Worm (Caenorhabditis elegans) whole organism, L2 larva: Measurements from ENCODE around the gene C50D2.10.

Experiments
- C34F6.9 ChIP-seq: fragments of 150-350 bp; optimal IDR thresholded peaks from 2 replicates; lab custom pipeline; 2014; ENCODE audit warnings: missing biosample characterization, missing genetic modification characterization
- Y55F3AM.14 ChIP-seq: fragments of 200-800 bp; sonication (Bioruptor generic); optimal IDR thresholded peaks from 2 replicates; lab custom pipeline; 2018; ENCODE audit warnings: mild to moderate bottlenecking, missing genetic modification characterization, missing compliant biosample characterization
- aly-2 ChIP-seq: fragments of 150-350 bp; optimal IDR thresholded peaks from 2 replicates; lab custom pipeline; 2014; ENCODE audit warnings: missing biosample characterization, missing genetic modification characterization
- ama-1 ChIP-seq: fragments of 150-350 bp; optimal IDR thresholded peaks from 2 replicates; lab custom pipeline; 2018; ENCODE audit warnings: inconsistent platforms
- blmp-1 ChIP-seq: sonication (generic microtip); optimal IDR thresholded peaks from 2 replicates; lab custom pipeline; 2017; ENCODE audit warnings: missing genetic modification characterization, mild to moderate bottlenecking, missing compliant biosample characterization, antibody characterized with exemption, moderate library complexity; ENCODE audit not compliant: insufficient read depth
- ceh-16 ChIP-seq: fragments of 150-350 bp; optimal IDR thresholded peaks from 2 replicates; lab custom pipeline; 2014; ENCODE audit warnings: missing biosample characterization, missing genetic modification characterization
- crh-2 ChIP-seq: sonication (generic microtip); optimal IDR thresholded peaks from 2 replicates; lab custom pipeline; 2017; ENCODE audit warnings: missing biosample characterization, missing genetic modification characterization
- dmd-4 ChIP-seq: sonication (generic microtip); optimal IDR thresholded peaks from 2 replicates; lab custom pipeline; 2017; ENCODE audit warnings: missing biosample characterization, missing genetic modification characterization
- egl-27 ChIP-seq: sonication (generic microtip); optimal IDR thresholded peaks from 3 replicates; lab custom pipeline; 2017; ENCODE audit warnings: missing biosample characterization, missing genetic modification reagents, missing genetic modification characterization
- elt-3 ChIP-seq: sonication (generic microtip); optimal IDR thresholded peaks from 2 replicates; lab custom pipeline; 2017; ENCODE audit warnings: missing biosample characterization, missing genetic modification characterization
- fos-1 ChIP-seq: fragments of 150-350 bp; optimal IDR thresholded peaks from 2 replicates; lab custom pipeline; 2014; ENCODE audit warnings: missing biosample characterization, missing genetic modification characterization
- lin-11 ChIP-seq: fragments of 150-350 bp; sonication (generic microtip); optimal IDR thresholded peaks from 2 replicates; lab custom pipeline; 2014; ENCODE audit warnings: missing biosample characterization, missing genetic modification characterization, inconsistent platforms, mixed read lengths
- lin-39 ChIP-seq: fragments of 150-350 bp; optimal IDR thresholded peaks from 2 replicates; lab custom pipeline; 2014; ENCODE audit warnings: missing biosample characterization, missing genetic modification reagents, missing genetic modification characterization
- lsy-2 ChIP-seq, 2 experiments: fragments of 150-350 bp in 1 of 2; sonication (generic microtip) in 1 of 2; optimal IDR thresholded peaks; 2 replicates each; lab custom pipeline; 2014 to 2017; ENCODE audit warnings: missing biosample characterization in 2 of 2, missing genetic modification characterization in 2 of 2
- nhr-10 ChIP-seq: sonication (generic microtip); optimal IDR thresholded peaks from 2 replicates; lab custom pipeline; 2017; ENCODE audit warnings: missing biosample characterization, missing genetic modification characterization
- nhr-11 ChIP-seq: fragments of 150-350 bp; optimal IDR thresholded peaks from 2 replicates; lab custom pipeline; 2014; ENCODE audit warnings: missing biosample characterization, missing genetic modification characterization
- nhr-12 ChIP-seq: fragments of 150-350 bp; optimal IDR thresholded peaks from 2 replicates; lab custom pipeline; 2014; ENCODE audit warnings: missing biosample characterization, missing genetic modification characterization
- nhr-21 ChIP-seq: fragments of 150-350 bp; optimal IDR thresholded peaks from 2 replicates; lab custom pipeline; 2014; ENCODE audit warnings: missing biosample characterization, missing genetic modification characterization
- nhr-237 ChIP-seq: fragments of 150-350 bp; optimal IDR thresholded peaks from 2 replicates; lab custom pipeline; 2014; ENCODE audit warnings: missing biosample characterization, missing genetic modification characterization
- nhr-25 ChIP-seq: fragments of 150-350 bp; sonication (generic microtip); optimal IDR thresholded peaks from 3 replicates; lab custom pipeline; 2014; ENCODE audit warnings: missing biosample characterization, missing genetic modification characterization
- nhr-6 ChIP-seq: fragments of 150-350 bp; optimal IDR thresholded peaks from 2 replicates; lab custom pipeline; 2014; ENCODE audit warnings: missing biosample characterization, missing genetic modification characterization
- nhr-77 ChIP-seq: fragments of 150-350 bp; optimal IDR thresholded peaks from 2 replicates; lab custom pipeline; 2014; ENCODE audit warnings: missing biosample characterization, missing genetic modification characterization
- peb-1 ChIP-seq: fragments of 150-350 bp; optimal IDR thresholded peaks from 2 replicates; lab custom pipeline; 2014; ENCODE audit warnings: missing biosample characterization, missing genetic modification characterization
- sem-4 ChIP-seq: fragments of 150-350 bp; optimal IDR thresholded peaks from 2 replicates; lab custom pipeline; 2014; ENCODE audit warnings: missing biosample characterization, missing genetic modification reagents, missing genetic modification characterization
- sma-3 ChIP-seq: sonication (generic microtip); optimal IDR thresholded peaks from 2 replicates; lab custom pipeline; 2016; ENCODE audit warnings: missing genetic modification reagents, missing genetic modification characterization, missing compliant biosample characterization
- sma-9 ChIP-seq, 2 experiments: fragments of 150-350 bp in 1 of 2; sonication (generic microtip) in 1 of 2; optimal IDR thresholded peaks; 2 replicates each; lab custom pipeline; 2014 to 2016; ENCODE audit warnings: missing genetic modification characterization in 2 of 2, mild to moderate bottlenecking in 1 of 2, missing biosample characterization in 1 of 2, missing compliant biosample characterization in 1 of 2, missing genetic modification reagents in 1 of 2, moderate library complexity in 1 of 2
- snpc-4 ChIP-seq: fragments of 150-350 bp; optimal IDR thresholded peaks from 2 replicates; lab custom pipeline; 2014; ENCODE audit warnings: missing biosample characterization, missing genetic modification characterization
- unc-39 ChIP-seq: fragments of 150-350 bp; optimal IDR thresholded peaks from 2 replicates; lab custom pipeline; 2014; ENCODE audit warnings: missing biosample characterization, missing genetic modification characterization
- unc-55 ChIP-seq: fragments of 150-350 bp; sonication (generic microtip); optimal IDR thresholded peaks from 3 replicates; lab custom pipeline; 2014; ENCODE audit warnings: missing biosample characterization, missing genetic modification reagents, missing genetic modification characterization
- unc-62 ChIP-seq: fragments of 150-350 bp; optimal IDR thresholded peaks from 2 replicates; lab custom pipeline; 2014; ENCODE audit warnings: missing biosample characterization, missing genetic modification reagents, missing genetic modification characterization
- zag-1 ChIP-seq: fragments of 150-350 bp; optimal IDR thresholded peaks from 2 replicates; lab custom pipeline; 2014; ENCODE audit warnings: missing biosample characterization, missing genetic modification characterization
- ztf-1 ChIP-seq: fragments of 200-800 bp; sonication (Bioruptor generic); conservative IDR thresholded peaks from 2 replicates; pipeline ENCODE4 v1.3.6; 2022; ENCODE audit warnings: missing genetic modification characterization, missing compliant biosample characterization
- ztf-11 ChIP-seq: sonication (generic microtip); optimal IDR thresholded peaks from 2 replicates; lab custom pipeline; 2017; ENCODE audit warnings: missing biosample characterization, missing genetic modification characterization
- ztf-4 ChIP-seq: fragments of 150-350 bp; optimal IDR thresholded peaks from 2 replicates; lab custom pipeline; 2014; ENCODE audit warnings: missing biosample characterization, missing genetic modification characterization

The C50D2.10 gene

ce11 chrII:76662-77061 lies 22.3 kb upstream of the C50D2.10 start:
- TF ChIP-seq blmp-1 (tag; lab: Kevin White, UChicago) (no peak), fos-1 (tag; lab: Kevin White, UChicago) (peak; percentile 66)
- TF ChIP-seq, all 48 proteins: peak for 1

ce11 chrII:79166-79565 lies 19.8 kb upstream of the C50D2.10 start, which contains the start of gene C23H3.9:
TSS of gene C23H3.9 (minus strand) at chrII:79266.
- TF ChIP-seq lin-11 (no peak), dmd-4 (no peak), nhr-12 (no peak), sma-9 (GFP tag; optimal IDR thresholded peaks at IDR 0.05; lab: Kevin White, UChicago) (no peak), sma-9 (tag; optimal IDR thresholded peaks at IDR 0.05; lab: Kevin White, UChicago) (no peak)
- TF ChIP-seq, all 48 proteins: peak for 0

ce11 chrII:84134-84533 lies 14.8 kb upstream of the C50D2.10 start, which contains the start of gene C50D2.6:
TSS of gene C50D2.6 (plus strand) at chrII:84434.
- TF ChIP-seq nhr-77: no peak
- no peak for TF ChIP-seq C34F6.9 (tag; lab: Kevin White, UChicago)
- no peak for TF ChIP-seq zag-1 (tag; lab: Kevin White, UChicago)
- no peak for TF ChIP-seq elt-3 (tag; lab: Kevin White, UChicago)
- TF ChIP-seq nhr-25: no peak
- no peak for TF ChIP-seq snpc-4 (tag; lab: Kevin White, UChicago)
- TF ChIP-seq peb-1 (tag; lab: Kevin White, UChicago): no peak
- no peak for TF ChIP-seq ztf-1
- TF ChIP-seq ztf-4 (tag; lab: Kevin White, UChicago): no peak
- TF ChIP-seq nhr-21 (tag; lab: Kevin White, UChicago): no peak
- no peak for TF ChIP-seq ceh-16 (tag; lab: Kevin White, UChicago)
- no peak for TF ChIP-seq ztf-11 (tag; lab: Kevin White, UChicago)
- no peak for TF ChIP-seq Y55F3AM.14 (GFP tag; lab: Kevin White, UChicago)
- TF ChIP-seq ama-1 (lab: Kevin White, UChicago): no peak
- TF ChIP-seq nhr-237 (tag; lab: Kevin White, UChicago): no peak
- TF ChIP-seq lin-39 (tag; lab: Kevin White, UChicago): no peak
- TF ChIP-seq unc-62 (GFP tag; lab: Kevin White, UChicago): no peak
- TF ChIP-seq crh-2: no peak
- TF ChIP-seq sma-3 (GFP tag; lab: Kevin White, UChicago): no peak

ce11 chrII:86794-87193 lies 12.1 kb upstream of the C50D2.10 start:
- TF ChIP-seq ztf-1 (no peak), nhr-10 (tag; lab: Kevin White, UChicago) (no peak), nhr-21 (tag; lab: Kevin White, UChicago) (no peak)

ce11 chrII:87937-88336 lies 11.0 kb upstream of the C50D2.10 start:
- TF ChIP-seq C34F6.9 (tag; lab: Kevin White, UChicago) (no peak), sem-4 (tag; lab: Kevin White, UChicago) (no peak), egl-27 (tag; lab: Kevin White, UChicago) (no peak), zag-1 (tag; lab: Kevin White, UChicago) (no peak), lsy-2 (tag; optimal IDR thresholded peaks at IDR 0.05; lab: Kevin White, UChicago) (no peak), nhr-12 (no peak), nhr-11 (tag; lab: Kevin White, UChicago) (no peak), crh-2 (no peak), ztf-1 (no peak), nhr-10 (tag; lab: Kevin White, UChicago) (no peak), dmd-4 (no peak), nhr-237 (tag; lab: Kevin White, UChicago) (no peak), nhr-6 (tag; lab: Kevin White, UChicago) (no peak), snpc-4 (tag; lab: Kevin White, UChicago) (no peak), aly-2 (tag; lab: Kevin White, UChicago) (no peak), unc-39 (no peak)

ce11 chrII:91419-91818 lies 7.5 kb upstream of the C50D2.10 start, which contains the start of gene mcat-1:
TSS of gene mcat-1 (minus strand) at chrII:91519.
- TF ChIP-seq zag-1 (tag; lab: Kevin White, UChicago) (no peak), nhr-21 (tag; lab: Kevin White, UChicago) (no peak), ceh-16 (tag; lab: Kevin White, UChicago) (no peak), unc-55 (GFP tag; lab: Kevin White, UChicago) (no peak)
